Worm (Caenorhabditis elegans) whole organism, midembryonic: ENCODE measurements around the gene F38A6.5.

ENCODE experiments used
- T22C8.4 ChIP-seq: fragments of 200-800 bp; sonication (Bioruptor generic); IDR thresholded peaks from 2 replicates; pipeline ENCODE4 v1.3.6; 2022; ENCODE audit warnings: missing genetic modification characterization, missing compliant biosample characterization
- ref-1 ChIP-seq: fragments of 200-800 bp; sonication (Bioruptor generic); conservative IDR thresholded peaks from 2 replicates; pipeline ENCODE4 v1.3.6; 2022; ENCODE audit warnings: missing genetic modification reagents, missing genetic modification characterization, missing compliant biosample characterization

DNA sequence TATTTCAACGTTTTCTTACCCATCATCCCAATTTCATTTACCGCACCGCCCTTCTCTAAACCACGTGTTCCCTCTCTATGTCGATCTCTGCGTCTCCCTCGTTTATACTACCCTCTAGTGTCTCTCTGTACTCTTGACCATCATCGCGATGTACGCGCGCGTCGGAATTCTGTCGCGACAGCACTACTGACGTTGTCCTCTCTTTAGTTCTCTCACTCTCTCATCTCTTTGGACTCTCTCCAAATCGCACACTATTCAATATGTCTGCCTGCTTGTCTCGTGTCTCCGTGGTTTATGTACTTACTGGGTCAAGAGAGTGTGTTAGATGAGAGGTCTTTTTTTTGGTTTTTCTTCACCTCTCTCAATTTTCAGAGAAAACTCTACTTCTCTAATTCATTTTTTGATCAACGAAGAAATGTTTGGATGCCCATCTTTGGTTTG is 4.7 kb upstream of the F38A6.5 start:
- TF ChIP-seq ref-1 (GFP tag; lab: Robert Waterston, UW) = no peak
- TF ChIP-seq T22C8.4 = no peak
